Worm (Caenorhabditis elegans) whole organism, L3 larva: Measurements from ENCODE around the gene Y48C3A.20.

Source experiments
- ZK546.5 ChIP-seq: sonication (generic microtip); optimal IDR thresholded peaks from 2 replicates; lab custom pipeline; 2017; ENCODE audit warnings: missing biosample characterization, missing genetic modification characterization
- aly-2 ChIP-seq: fragments of 150-350 bp; optimal IDR thresholded peaks from 2 replicates; lab custom pipeline; 2014; ENCODE audit warnings: missing biosample characterization, missing genetic modification characterization
- ceh-16 ChIP-seq: sonication (generic microtip); optimal IDR thresholded peaks from 2 replicates; lab custom pipeline; 2017; ENCODE audit warnings: missing biosample characterization, missing genetic modification characterization
- elt-1 ChIP-seq: fragments of 150-350 bp; optimal IDR thresholded peaks from 2 replicates; lab custom pipeline; 2014; ENCODE audit warnings: missing biosample characterization, missing genetic modification characterization
- fkh-10 ChIP-seq: sonication (generic microtip); optimal IDR thresholded peaks from 2 replicates; lab custom pipeline; 2017; ENCODE audit warnings: missing biosample characterization, missing genetic modification reagents, missing genetic modification characterization
- mdl-1 ChIP-seq: fragments of 150-350 bp; optimal IDR thresholded peaks from 2 replicates; lab custom pipeline; 2014; ENCODE audit warnings: missing biosample characterization, missing genetic modification characterization
- nhr-12 ChIP-seq: fragments of 150-350 bp; optimal IDR thresholded peaks from 2 replicates; lab custom pipeline; 2014; ENCODE audit warnings: missing biosample characterization, missing genetic modification characterization
- nhr-23 ChIP-seq: fragments of 150-350 bp; optimal IDR thresholded peaks from 2 replicates; lab custom pipeline; 2014; ENCODE audit warnings: missing biosample characterization, missing genetic modification reagents, missing genetic modification characterization
- sea-2 ChIP-seq: fragments of 150-350 bp; sonication (generic microtip); optimal IDR thresholded peaks from 4 replicates; lab custom pipeline; 2014; ENCODE audit warnings: missing biosample characterization, missing genetic modification reagents, missing genetic modification characterization
- skn-1 ChIP-seq: fragments of 150-350 bp; optimal IDR thresholded peaks from 2 replicates; lab custom pipeline; 2014; ENCODE audit warnings: missing biosample characterization, missing genetic modification characterization
- unc-62 ChIP-seq: fragments of 150-350 bp; sonication (generic microtip); optimal IDR thresholded peaks from 4 replicates; lab custom pipeline; 2014; ENCODE audit warnings: missing biosample characterization, missing genetic modification reagents, missing genetic modification characterization
- ztf-11 ChIP-seq: fragments of 150-350 bp; optimal IDR thresholded peaks from 2 replicates; lab custom pipeline; 2014; ENCODE audit warnings: missing biosample characterization, missing genetic modification characterization

DNA sequence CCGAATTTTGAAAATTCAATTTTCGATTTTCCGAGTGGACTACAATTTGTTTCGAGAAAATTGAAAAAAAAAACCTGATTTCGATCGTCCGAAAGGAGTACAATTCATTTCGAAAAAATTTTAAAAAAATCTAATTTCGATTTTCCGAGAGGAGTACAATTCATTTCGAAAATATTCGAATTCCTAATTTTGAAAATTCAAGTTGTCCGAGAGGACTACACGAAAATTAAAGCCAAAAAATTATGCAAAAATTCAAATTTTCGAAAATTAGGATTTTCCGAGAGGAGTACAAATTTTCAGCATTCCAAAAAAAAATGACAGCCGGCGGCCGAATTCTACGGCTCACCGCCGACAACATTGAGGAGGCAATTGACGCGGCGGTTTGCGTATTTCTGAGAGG is 42.9 kb downstream of the Y48C3A.20 start, which contains the start of gene Y48C3A.18:
- TF ChIP-seq ceh-16 (tag; lab: Kevin White, UChicago) = no peak
- TF ChIP-seq ZK546.5 (tag; lab: Kevin White, UChicago) = no peak
- no peak for TF ChIP-seq skn-1
- TF ChIP-seq nhr-12 (tag; lab: Kevin White, UChicago) = no peak
- no peak for TF ChIP-seq mdl-1 (tag; lab: Kevin White, UChicago)
- no peak for TF ChIP-seq unc-62 (GFP tag; lab: Kevin White, UChicago)
- no peak for TF ChIP-seq fkh-10
- no peak for TF ChIP-seq nhr-23 (tag; lab: Kevin White, UChicago)
- no peak for TF ChIP-seq aly-2 (tag; lab: Kevin White, UChicago)
- TF ChIP-seq elt-1 (tag; lab: Kevin White, UChicago) = no peak
- no peak for TF ChIP-seq sea-2
- no peak for TF ChIP-seq ztf-11 (tag; lab: Kevin White, UChicago)
